Fruit fly (Drosophila melanogaster): Measurements from ENCODE around the gene MED30.
A peak's percentile ranks its signal among the peaks of the same experiment; 100 is the strongest.

Gene MED30

DNA sequence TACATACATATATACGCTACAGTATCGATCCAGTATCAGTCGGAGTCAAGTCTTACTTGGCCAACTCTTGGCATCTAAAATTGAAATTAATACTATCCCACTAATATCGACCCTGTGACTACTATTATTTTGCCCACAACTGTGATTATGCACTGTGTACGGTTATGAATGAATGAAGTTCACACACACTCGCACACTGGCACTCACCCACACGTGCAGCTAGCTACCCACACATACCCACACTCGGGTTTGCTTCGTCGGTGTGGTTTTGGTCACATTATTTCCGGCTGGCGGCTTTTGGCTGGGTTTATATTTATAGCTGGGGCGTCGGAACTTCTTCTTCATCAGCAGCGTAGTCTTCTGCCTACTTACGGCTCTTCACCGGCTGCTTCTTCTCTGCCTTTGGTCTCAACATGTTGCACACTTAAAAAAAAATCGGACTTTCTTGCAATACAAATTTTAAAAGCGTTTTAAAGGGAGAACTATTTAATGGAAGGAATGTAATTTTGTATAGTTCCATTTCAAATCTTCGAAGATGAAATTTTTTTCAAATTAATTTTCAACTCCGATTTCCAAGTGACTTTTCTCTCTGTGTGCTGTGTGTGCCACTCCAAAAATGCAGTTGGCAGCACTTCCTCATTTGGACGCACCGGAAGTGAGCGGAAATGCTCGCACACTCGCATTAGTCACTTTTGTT lies 19.4 kb downstream of the MED30 start:
- TF ChIP-seq spab (GFP tag; optimal IDR thresholded peaks at IDR 0.05) (peak; percentile 70), Gug (GFP tag; IDR thresholded peaks at IDR 0.05) (peak; percentile 85), Sox102F (GFP tag; optimal IDR thresholded peaks at IDR 0.05) (peak; percentile 77), dac (GFP tag; optimal IDR thresholded peaks at IDR 0.05) (peak; percentile 70), Eip75B (GFP tag; optimal IDR thresholded peaks at IDR 0.05) (peak; percentile 86), Lpt (GFP tag; optimal IDR thresholded peaks at IDR 0.05) (peak; percentile 88), ss (GFP tag; optimal IDR thresholded peaks at IDR 0.05) (peak; percentile 49 to 64), CG34406 (GFP tag; optimal IDR thresholded peaks at IDR 0.05) (peak; percentile 73), pdm3 (GFP tag; optimal IDR thresholded peaks at IDR 0.05) (peak; percentile 84), fkh (GFP tag; optimal IDR thresholded peaks at IDR 0.05) (peak; percentile 27), eg (GFP tag; IDR thresholded peaks at IDR 0.05) (peak; percentile 91), CG6792 (GFP tag; optimal IDR thresholded peaks at IDR 0.05) (peak; percentile 79), CG32006 (GFP tag; optimal IDR thresholded peaks at IDR 0.05) (peak; percentile 94), CG8119 (GFP tag; IDR thresholded peaks at IDR 0.05) (peak; percentile 93), lz (GFP tag; optimal IDR thresholded peaks at IDR 0.05) (peak; percentile 77), OdsH (GFP tag; optimal IDR thresholded peaks at IDR 0.05) (peak; percentile 88), fd85E (GFP tag; optimal IDR thresholded peaks at IDR 0.05) (peak; percentile 47), CG3919 (GFP tag; optimal IDR thresholded peaks at IDR 0.05) (peak; percentile 86), Ets96B (tag; optimal IDR thresholded peaks at IDR 0.05) (peak; percentile 74), CG6808 (GFP tag; optimal IDR thresholded peaks at IDR 0.05) (peak; percentile 64), net (GFP tag; optimal IDR thresholded peaks at IDR 0.05) (peak; percentile 89), vri (GFP tag; optimal IDR thresholded peaks at IDR 0.05) (peak; percentile 48), Sox15 (GFP tag; optimal IDR thresholded peaks at IDR 0.05) (peak; percentile 66), dsx (GFP tag; optimal IDR thresholded peaks at IDR 0.05; ENCODE audit: poor library complexity, severe bottlenecking) (peak; percentile 72), CG11762 (GFP tag; optimal IDR thresholded peaks at IDR 0.05; ENCODE audit: insufficient read depth) (peak; percentile 80), esn (GFP tag; optimal IDR thresholded peaks at IDR 0.05) (peak; percentile 84), CG4318 (GFP tag; optimal IDR thresholded peaks at IDR 0.05) (peak; percentile 81), svp (GFP tag) (peak; percentile 89), Hr39 (GFP tag; optimal IDR thresholded peaks at IDR 0.05) (peak; percentile 81), acj6 (GFP tag; optimal IDR thresholded peaks at IDR 0.05) (peak; percentile 82), CG3032 (tag; optimal IDR thresholded peaks at IDR 0.05) (peak; percentile 71), CG6276 (GFP tag; optimal IDR thresholded peaks at IDR 0.05) (peak; percentile 89), Hr4 (GFP tag; optimal IDR thresholded peaks at IDR 0.05) (peak; percentile 95), fd59A (GFP tag; optimal IDR thresholded peaks at IDR 0.05) (peak; percentile 64), Ets21C (GFP tag; optimal IDR thresholded peaks at IDR 0.05) (peak; percentile 69), CG6854 (GFP tag; optimal IDR thresholded peaks at IDR 0.05) (no peak), CG7368 (GFP tag; optimal IDR thresholded peaks at IDR 0.05) (peak; percentile 83), CG9139 (GFP tag; optimal IDR thresholded peaks at IDR 0.05) (peak; percentile 27), salr (GFP tag; optimal IDR thresholded peaks at IDR 0.05) (peak; percentile 66 to 88), CG1621 (tag; optimal IDR thresholded peaks at IDR 0.05) (peak; percentile 54), CG11294 (GFP tag; IDR thresholded peaks at IDR 0.05) (peak; percentile 58; the same call in 1 of the 2 replicates), CG8319 (GFP tag; optimal IDR thresholded peaks at IDR 0.05) (peak; percentile 57), Sox14 (GFP tag; optimal IDR thresholded peaks at IDR 0.05) (peak; percentile 83), Hr38 (GFP tag; optimal IDR thresholded peaks at IDR 0.05) (no peak), cyc (GFP tag; optimal IDR thresholded peaks at IDR 0.05) (peak; percentile 81), CG8632 (GFP tag; optimal IDR thresholded peaks at IDR 0.05) (peak; percentile 71), CG10631 (GFP tag; optimal IDR thresholded peaks at IDR 0.05) (peak; percentile 84), Eip93F (GFP tag; optimal IDR thresholded peaks at IDR 0.05) (no peak), CG11902 (GFP tag; optimal IDR thresholded peaks at IDR 0.05) (peak; percentile 70), CG10669 (GFP tag; optimal IDR thresholded peaks at IDR 0.05) (peak; percentile 80)

Measured in whole organism, prepupa.